Fruit fly (Drosophila melanogaster) S2 (cell line): ENCODE results near the gene CG33784.

ENCODE experiments used
- CG8478 ChIP-seq: fragments of >200 bp; optimal IDR thresholded peaks from 2 replicates; lab custom pipeline; 2018
- CTCF ChIP-seq, 2 experiments: fragments of >200 bp; optimal IDR thresholded peaks; 2 replicates each; lab custom pipeline; 2018

dm6 chr3R:10054278-10054975 is 13.3 kb upstream of the CG33784 start:
- TF ChIP-seq CG8478 (lab: Kevin White, UChicago) (no peak), CTCF (optimal IDR thresholded peaks at IDR 0.05; lab: Kevin White, UChicago) (no peak)
